Fruit fly (Drosophila melanogaster) whole organism, embryonic: ENCODE results near the gene CG43610.
A peak's percentile ranks its signal among the peaks of the same experiment; 100 is the strongest.

Source experiments
- Awh ChIP-seq: fragments of 200-800 bp; sonication (Bioruptor generic); IDR thresholded peaks from 2 replicates; pipeline ENCODE4, ENCODE4 v1.3.6; 2022; ENCODE audit warnings: missing biosample characterization, missing genetic modification characterization
- Bgb ChIP-seq: fragments of 200-800 bp; sonication (Bioruptor generic); IDR thresholded peaks from 2 replicates; pipeline ENCODE4 v1.3.6; 2022; ENCODE audit warnings: missing biosample characterization, missing genetic modification characterization; ENCODE audit not compliant: partially characterized antibody
- CG10462 ChIP-seq: fragments of 200-800 bp; sonication (Bioruptor generic); optimal IDR thresholded peaks from 2 replicates; lab custom pipeline; 2016; ENCODE audit warnings: missing biosample characterization, missing genetic modification characterization
- CG12155 ChIP-seq: fragments of 200-800 bp; sonication (Bioruptor generic); optimal IDR thresholded peaks from 3 replicates; lab custom pipeline; 2016; ENCODE audit warnings: missing biosample characterization, missing genetic modification characterization
- CG12236 ChIP-seq: fragments of 200-800 bp; sonication (Bioruptor generic); optimal IDR thresholded peaks from 2 replicates; lab custom pipeline; 2016; ENCODE audit warnings: missing biosample characterization, missing genetic modification characterization
- CG13296 ChIP-seq: fragments of 200-800 bp; sonication (Bioruptor generic); optimal IDR thresholded peaks from 3 replicates; lab custom pipeline; 2018; ENCODE audit warnings: missing biosample characterization, mild to moderate bottlenecking, missing genetic modification characterization
- CG13424 ChIP-seq: fragments of 200-800 bp; sonication (Bioruptor generic); optimal IDR thresholded peaks from 2 replicates; lab custom pipeline; 2019; ENCODE audit warnings: missing biosample characterization, mild to moderate bottlenecking, missing genetic modification characterization, moderate library complexity
- CG14014 ChIP-seq: fragments of 200-800 bp; sonication (Bioruptor generic); IDR thresholded peaks from 2 replicates; pipeline ENCODE4 v1.3.6; 2022; ENCODE audit warnings: missing biosample characterization, missing genetic modification characterization
- CG14710 ChIP-seq: fragments of 200-800 bp; sonication (Bioruptor generic); optimal IDR thresholded peaks from 3 replicates; lab custom pipeline; 2019; ENCODE audit warnings: missing biosample characterization, mild to moderate bottlenecking, missing genetic modification characterization, moderate library complexity
- CG1603 ChIP-seq: fragments of 200-800 bp; sonication (Bioruptor generic); optimal IDR thresholded peaks from 2 replicates; lab custom pipeline; 2019; ENCODE audit warnings: missing biosample characterization, mild to moderate bottlenecking, missing genetic modification characterization, moderate library complexity
- CG16815 ChIP-seq: fragments of 200-800 bp; sonication (Bioruptor generic); optimal IDR thresholded peaks from 3 replicates; lab custom pipeline; 2017; ENCODE audit warnings: missing biosample characterization, mild to moderate bottlenecking, missing genetic modification characterization
- CG17361 ChIP-seq: fragments of 200-800 bp; sonication (Bioruptor generic); IDR thresholded peaks from 3 replicates; pipeline ENCODE4 v1.3.6; 2022; ENCODE audit warnings: missing biosample characterization, missing genetic modification characterization
- CG18599 ChIP-seq: fragments of 200-800 bp; sonication (Bioruptor generic); optimal IDR thresholded peaks from 3 replicates; lab custom pipeline; 2017; ENCODE audit warnings: missing biosample characterization, missing genetic modification characterization, mild to moderate bottlenecking, moderate library complexity, missing genetic modification reagents
- CG2199 ChIP-seq: fragments of 200-800 bp; sonication (Bioruptor generic); IDR thresholded peaks from 3 replicates; pipeline ENCODE4 v1.3.6; 2022; ENCODE audit warnings: missing biosample characterization, missing genetic modification characterization
- CG33213 ChIP-seq: fragments of 200-800 bp; sonication (Bioruptor generic); optimal IDR thresholded peaks from 3 replicates; lab custom pipeline; 2016; ENCODE audit warnings: missing biosample characterization, missing genetic modification characterization
- CG6272 ChIP-seq: fragments of 200-800 bp; sonication (Bioruptor generic); IDR thresholded peaks from 2 replicates; pipeline ENCODE4 v1.3.6; 2022; ENCODE audit warnings: missing biosample characterization, missing genetic modification characterization
- CoRest ChIP-seq: fragments of 200-800 bp; sonication (Bioruptor generic); optimal IDR thresholded peaks from 3 replicates; lab custom pipeline; 2018; ENCODE audit warnings: missing biosample characterization, mild to moderate bottlenecking, missing genetic modification characterization, moderate library complexity
- D19A ChIP-seq: fragments of 200-800 bp; optimal IDR thresholded peaks from 3 replicates; lab custom pipeline; 2019; ENCODE audit warnings: missing biosample characterization, mild to moderate bottlenecking, missing genetic modification characterization, moderate library complexity
- Dbx ChIP-seq: fragments of 200-800 bp; sonication (Bioruptor generic); IDR thresholded peaks from 3 replicates; pipeline ENCODE4 v1.3.6; 2022; ENCODE audit warnings: missing biosample characterization, missing genetic modification characterization
- Dll ChIP-seq: fragments of 200-800 bp; sonication (Bioruptor generic); IDR thresholded peaks from 4 replicates; pipeline ENCODE4 v1.3.6; 2022; ENCODE audit warnings: missing biosample characterization, missing genetic modification characterization; ENCODE audit not compliant: partially characterized antibody
- Fer1 ChIP-seq: fragments of 200-800 bp; sonication (Bioruptor generic); optimal IDR thresholded peaks from 2 replicates; lab custom pipeline; 2017; ENCODE audit warnings: missing biosample characterization, mild to moderate bottlenecking, missing genetic modification characterization
- HLHmδ ChIP-seq: fragments of 200-800 bp; sonication (Bioruptor generic); optimal IDR thresholded peaks from 2 replicates; lab custom pipeline; 2018; ENCODE audit warnings: missing biosample characterization, mild to moderate bottlenecking, missing genetic modification characterization, moderate library complexity
- Hr78 ChIP-seq, 2 experiments: fragments of 200-800 bp in 1 of 2; fragments of >200 bp in 1 of 2; sonication (Bioruptor generic) in 1 of 2; optimal IDR thresholded peaks; 2 replicates each; lab custom pipeline; 2017 to 2019; ENCODE audit warnings: missing biosample characterization in 2 of 2, missing genetic modification characterization in 2 of 2, mild to moderate bottlenecking in 1 of 2, moderate library complexity in 1 of 2
- MBD-R2 ChIP-seq: fragments of 200-800 bp; sonication (Bioruptor generic); IDR thresholded peaks from 2 replicates; pipeline ENCODE4 v1.3.6; 2022; ENCODE audit warnings: missing biosample characterization, missing genetic modification characterization
- NK7.1 ChIP-seq: fragments of 200-800 bp; sonication (Bioruptor generic); optimal IDR thresholded peaks from 3 replicates; lab custom pipeline; 2016; ENCODE audit warnings: missing biosample characterization, missing genetic modification characterization
- Nf-YB ChIP-seq: fragments of 200-800 bp; sonication (Bioruptor generic); optimal IDR thresholded peaks from 3 replicates; lab custom pipeline; 2019; ENCODE audit warnings: missing biosample characterization, mild to moderate bottlenecking, missing genetic modification characterization, moderate library complexity
- Nf-YC ChIP-seq: fragments of 200-800 bp; optimal IDR thresholded peaks from 3 replicates; lab custom pipeline; 2019; ENCODE audit warnings: missing biosample characterization, mild to moderate bottlenecking, missing genetic modification characterization, moderate library complexity
- Opbp ChIP-seq: fragments of 200-800 bp; sonication (Bioruptor generic); IDR thresholded peaks from 3 replicates; pipeline ENCODE4 v1.3.6; 2022; ENCODE audit warnings: missing biosample characterization, missing genetic modification characterization; ENCODE audit not compliant: partially characterized antibody
- TFAM ChIP-seq: fragments of 200-800 bp; sonication (Bioruptor generic); optimal IDR thresholded peaks from 2 replicates; lab custom pipeline; 2017; ENCODE audit warnings: missing biosample characterization, missing genetic modification characterization, inconsistent platforms
- abd-A ChIP-seq: fragments of 200-800 bp; sonication (Bioruptor generic); optimal IDR thresholded peaks from 3 replicates; lab custom pipeline; 2019; ENCODE audit warnings: missing biosample characterization, mild to moderate bottlenecking, missing genetic modification characterization, moderate library complexity
- aop ChIP-seq: fragments of 200-800 bp; sonication (Bioruptor generic); IDR thresholded peaks from 2 replicates; pipeline ENCODE4 v1.3.6; 2022; ENCODE audit warnings: missing biosample characterization, missing genetic modification characterization
- ash1 ChIP-seq: fragments of 200-800 bp; sonication (Bioruptor generic); optimal IDR thresholded peaks from 2 replicates; lab custom pipeline; 2018; ENCODE audit warnings: missing biosample characterization, mild to moderate bottlenecking, missing genetic modification characterization
- az2 ChIP-seq: fragments of 200-800 bp; sonication (Bioruptor generic); optimal IDR thresholded peaks from 3 replicates; lab custom pipeline; 2016; ENCODE audit warnings: missing biosample characterization, missing genetic modification characterization
- cato ChIP-seq: fragments of 200-800 bp; sonication (Bioruptor generic); optimal IDR thresholded peaks from 2 replicates; lab custom pipeline; 2016; ENCODE audit warnings: missing biosample characterization, missing genetic modification characterization, borderline replicate concordance
- ewg ChIP-seq: fragments of 200-800 bp; sonication (Bioruptor generic); optimal IDR thresholded peaks from 3 replicates; lab custom pipeline; 2017; ENCODE audit warnings: mild to moderate bottlenecking, missing biosample characterization, missing genetic modification reagents, missing genetic modification characterization
- gcm ChIP-seq: fragments of 200-800 bp; sonication (Bioruptor generic); optimal IDR thresholded peaks from 2 replicates; lab custom pipeline; 2019; ENCODE audit warnings: missing biosample characterization, mild to moderate bottlenecking, missing genetic modification characterization, moderate library complexity
- gsb-n ChIP-seq: fragments of 200-800 bp; sonication (Bioruptor generic); optimal IDR thresholded peaks from 3 replicates; lab custom pipeline; 2018; ENCODE audit warnings: missing biosample characterization, mild to moderate bottlenecking, missing genetic modification characterization
- h ChIP-seq: fragments of >200 bp; optimal IDR thresholded peaks from 2 replicates; lab custom pipeline; 2017
- her ChIP-seq: fragments of 200-800 bp; sonication (Bioruptor generic); optimal IDR thresholded peaks from 2 replicates; lab custom pipeline; 2016; ENCODE audit warnings: missing biosample characterization, missing genetic modification characterization
- insv ChIP-seq, 2 experiments: fragments of 200-800 bp; sonication (Bioruptor generic); optimal IDR thresholded peaks; 3 replicates each; lab custom pipeline; 2016 to 2018; ENCODE audit warnings: missing biosample characterization in 2 of 2, missing genetic modification characterization in 2 of 2
- kni ChIP-seq: fragments of 200-800 bp; sonication (Bioruptor generic); optimal IDR thresholded peaks from 3 replicates; lab custom pipeline; 2017; ENCODE audit warnings: mild to moderate bottlenecking, missing biosample characterization, missing genetic modification reagents, missing genetic modification characterization
- nerfin-1 ChIP-seq: fragments of 200-800 bp; sonication (Bioruptor generic); optimal IDR thresholded peaks from 3 replicates; lab custom pipeline; 2019; ENCODE audit warnings: missing biosample characterization, mild to moderate bottlenecking, missing genetic modification characterization, moderate library complexity
- prd ChIP-seq, 3 experiments: fragments of >200 bp in 2 of 3; fragments of 200-800 bp in 1 of 3; sonication (Bioruptor generic) in 1 of 3; optimal IDR thresholded peaks in 2 of 3; IDR thresholded peaks in 1 of 3; 2 replicates in 2 of 3; 3 replicates in 1 of 3; pipeline versions ENCODE4 v1.3.6 to Lab custom; 2017 to 2022; ENCODE audit warnings: missing biosample characterization in 1 of 3, missing genetic modification characterization in 1 of 3
- sd ChIP-seq: fragments of 200-800 bp; sonication (Bioruptor generic); optimal IDR thresholded peaks from 3 replicates; lab custom pipeline; 2018; ENCODE audit warnings: missing biosample characterization, mild to moderate bottlenecking, missing genetic modification characterization, moderate library complexity
- sisA ChIP-seq: fragments of 200-800 bp; sonication (Bioruptor generic); IDR thresholded peaks from 2 replicates; pipeline ENCODE4 v1.3.6; 2022; ENCODE audit warnings: missing biosample characterization, missing genetic modification characterization
- sna ChIP-seq: fragments of 200-800 bp; sonication (Bioruptor generic); IDR thresholded peaks from 2 replicates; pipeline ENCODE4 v1.3.6; 2022; ENCODE audit warnings: missing biosample characterization, missing genetic modification characterization; ENCODE audit not compliant: partially characterized antibody
- sug ChIP-seq: fragments of 200-800 bp; optimal IDR thresholded peaks from 2 replicates; lab custom pipeline; 2019; ENCODE audit warnings: missing biosample characterization, mild to moderate bottlenecking, missing genetic modification characterization, moderate library complexity
- tup ChIP-seq: fragments of 200-800 bp; sonication (Bioruptor generic); optimal IDR thresholded peaks from 2 replicates; lab custom pipeline; 2016; ENCODE audit warnings: missing biosample characterization, mild to moderate bottlenecking, missing genetic modification characterization, moderate library complexity
- wek ChIP-seq: fragments of 200-800 bp; sonication (Bioruptor generic); optimal IDR thresholded peaks from 3 replicates; lab custom pipeline; 2018; ENCODE audit warnings: missing biosample characterization, mild to moderate bottlenecking, missing genetic modification characterization, moderate library complexity

CG43610 gene

DNA sequence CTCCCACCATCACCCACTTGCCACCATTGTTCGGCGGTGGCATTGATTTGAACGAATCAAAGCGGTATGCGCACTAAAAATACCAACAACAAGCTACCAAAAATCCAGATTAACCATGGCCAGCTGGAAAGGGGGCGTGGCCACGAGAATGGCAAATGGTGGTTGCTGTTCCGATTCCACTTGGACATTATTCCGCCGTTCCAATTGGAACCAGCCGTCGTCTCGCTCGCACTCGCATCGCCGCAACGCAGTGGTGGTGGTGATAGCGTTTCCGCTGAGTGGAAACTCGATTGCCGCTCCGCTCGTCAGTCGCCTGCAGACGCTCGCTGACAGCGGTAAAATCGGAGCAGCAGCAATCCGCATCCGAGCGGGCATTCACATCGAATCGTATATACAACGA is 22.6 kb downstream of the CG43610 start, which contains the start of gene sens-2 (continued):
- TF ChIP-seq prd (optimal IDR thresholded peaks at IDR 0.05; lab: Kevin White, UChicago) (no peak), prd (GFP tag; IDR thresholded peaks at IDR 0.05; lab: Robert Waterston, UW) (no peak), cato (GFP tag; lab: Kevin White, UChicago) (no peak), MBD-R2 (GFP tag; lab: Robert Waterston, UW) (0 out of 2 replicates have a peak, but pooled peaks have one; percentile 9), sisA (GFP tag; lab: Robert Waterston, UW) (no peak), CG13296 (GFP tag; lab: Kevin White, UChicago) (no peak), gsb-n (tag; lab: Kevin White, UChicago) (peak; percentile 54), kni (peak; percentile 42), nerfin-1 (tag; lab: Kevin White, UChicago) (peak; percentile 36), CG12236 (GFP tag; lab: Kevin White, UChicago) (no peak), Opbp (0 out of 3 replicates have a peak, but pooled peaks have one; percentile 46), CG10462 (GFP tag; lab: Kevin White, UChicago) (no peak), CG18599 (GFP tag; lab: Kevin White, UChicago) (no peak), ewg (GFP tag; lab: Kevin White, UChicago) (peak; percentile 61), CG2199 (0 out of 3 replicates have a peak, but pooled peaks have one; percentile 48), Nf-YB (GFP tag; lab: Kevin White, UChicago) (peak; percentile 99), CG14014 (GFP tag; lab: Robert Waterston, UW) (peak; percentile 9; the same call in 1 of the 2 replicates), tup (no peak), D19A (tag; lab: Kevin White, UChicago) (no peak), Nf-YC (tag; lab: Kevin White, UChicago) (peak; percentile 99), HLHmδ (GFP tag; lab: Kevin White, UChicago) (peak; percentile 83), h (lab: Kevin White, UChicago) (no peak), CG1603 (tag; lab: Kevin White, UChicago) (peak; percentile 73), sug (peak; percentile 28), CG16815 (GFP tag; lab: Kevin White, UChicago) (no peak), Bgb (GFP tag; lab: Robert Waterston, UW) (peak; percentile 20; the same call in 1 of the 2 replicates), TFAM (GFP tag; lab: Kevin White, UChicago) (no peak), aop (GFP tag; lab: Robert Waterston, UW) (peak; percentile 77; the same call in 1 of the 2 replicates), Dbx (GFP tag; lab: Robert Waterston, UW) (no peak), insv (GFP tag; optimal IDR thresholded peaks at IDR 0.05; lab: Kevin White, UChicago) (peak; percentile 95 to 98), wek (GFP tag; lab: Kevin White, UChicago) (peak; percentile 6), her (GFP tag; lab: Kevin White, UChicago) (no peak), Dll (GFP tag; lab: Robert Waterston, UW) (no peak), CG13424 (tag; lab: Kevin White, UChicago) (no peak), Fer1 (GFP tag; lab: Kevin White, UChicago) (peak; percentile 0), ash1 (GFP tag; lab: Kevin White, UChicago) (no peak), abd-A (tag; lab: Kevin White, UChicago) (peak; percentile 74), CG14710 (tag; lab: Kevin White, UChicago) (no peak), az2 (no peak), CoRest (peak; percentile 49), sna (GFP tag; lab: Robert Waterston, UW) (no peak), CG6272 (GFP tag; lab: Robert Waterston, UW) (no peak), sd (peak; percentile 76), NK7.1 (no peak), CG12155 (peak; percentile 19), Awh (GFP tag; lab: Robert Waterston, UW) (0 out of 2 replicates have a peak, but pooled peaks have one; percentile 6), Hr78 (GFP tag; optimal IDR thresholded peaks at IDR 0.05; lab: Kevin White, UChicago) (no peak), gcm (GFP tag; lab: Kevin White, UChicago) (peak; percentile 17), CG17361 (no peak), CG33213 (GFP tag; lab: Kevin White, UChicago) (no peak)
